Worm (Caenorhabditis elegans): ENCODE measurements around the gene K02E2.1.
"Not testable (repeated sequence)": the region's sequence is repeated elsewhere in the genome, so short reads cannot be mapped to it uniquely, and the experiment has no call there.

The K02E2.1 gene

ce11 chrV:20351195-20351594 lies at the start of gene K02E2.1:
Gene K02E2.1, plus strand, starts transcription at chrV:20351495.
- TF ChIP-seq madf-10 (tag; optimal IDR thresholded peaks at IDR 0.05), result no peak
- TF ChIP-seq snpc-4 (GFP tag; optimal IDR thresholded peaks at IDR 0.05), result no peak
- no peak for TF ChIP-seq snpc-4 (tag; optimal IDR thresholded peaks at IDR 0.05)
- no peak for TF ChIP-seq Y56A3A.18 (GFP tag; IDR thresholded peaks at IDR 0.05)
- no peak for TF ChIP-seq let-607 (tag; optimal IDR thresholded peaks at IDR 0.05)
- no peak for TF ChIP-seq dpl-1 (GFP tag; optimal IDR thresholded peaks at IDR 0.05)
- TF ChIP-seq snpc-1.1 (tag; optimal IDR thresholded peaks at IDR 0.05; ENCODE audit: insufficient read depth), result no peak
- TF ChIP-seq cebp-2 (GFP tag; IDR thresholded peaks at IDR 0.05), result no peak
- no peak for TF ChIP-seq nhr-179 (tag; optimal IDR thresholded peaks at IDR 0.05)
- TF ChIP-seq ceh-40 (GFP tag; IDR thresholded peaks at IDR 0.05), result no peak
- no peak for TF ChIP-seq rcor-1 (GFP tag; IDR thresholded peaks at IDR 0.05)
- no peak for TF ChIP-seq pbrm-1 (GFP tag; IDR thresholded peaks at IDR 0.05)
- TF ChIP-seq nfyb-1 (GFP tag; IDR thresholded peaks at IDR 0.05), result no peak

- TF ChIP-seq lin-35 (GFP tag; optimal IDR thresholded peaks at IDR 0.05); cebp-2 (GFP tag; IDR thresholded peaks at IDR 0.05); chd-7 (tag; optimal IDR thresholded peaks at IDR 0.05): not testable (repeated sequence)
These were observed 48.0 kb upstream of the K02E2.1 start, which contains the start of gene ZC15.3 for ce11 chrV:20303288-20303687. Gene ZC15.3, plus strand, starts transcription at chrV:20303588.

- TF ChIP-seq rpc-1 (optimal IDR thresholded peaks at IDR 0.05) (no peak), rpc-1 (tag; optimal IDR thresholded peaks at IDR 0.05) (no peak), unc-130 (GFP tag; optimal IDR thresholded peaks at IDR 0.05) (no peak), F55B11.4 (tag; optimal IDR thresholded peaks at IDR 0.05; ENCODE audit: borderline replicate concordance, insufficient read depth) (no peak), ztf-22 (GFP tag; optimal IDR thresholded peaks at IDR 0.05) (no peak), somi-1 (GFP tag; optimal IDR thresholded peaks at IDR 0.05) (no peak), ztf-18 (tag; optimal IDR thresholded peaks at IDR 0.05) (no peak)
These were observed 45.5 kb upstream of the K02E2.1 start, which contains the start of gene ZC15.1 for ce11 chrV:20305803-20306202. Gene ZC15.1, plus strand, starts transcription at chrV:20306103.

ce11 chrV:20310575-20310974 lies 40.7 kb upstream of the K02E2.1 start, which contains the start of gene ZC15.10:
Gene ZC15.10, plus strand, starts transcription at chrV:20310736.
- TF ChIP-seq rpc-1 (optimal IDR thresholded peaks at IDR 0.05) (no peak), rpc-1 (tag; optimal IDR thresholded peaks at IDR 0.05) (no peak), ceh-58 (GFP tag; IDR thresholded peaks at IDR 0.05) (no peak), rcor-1 (GFP tag; IDR thresholded peaks at IDR 0.05) (no peak), lsy-27 (tag; optimal IDR thresholded peaks at IDR 0.05; ENCODE audit: borderline replicate concordance, insufficient read depth) (no peak), ccch-3 (GFP tag; optimal IDR thresholded peaks at IDR 0.05) (no peak), egl-18 (GFP tag; IDR thresholded peaks at IDR 0.05) (no peak), nfya-2 (GFP tag; IDR thresholded peaks at IDR 0.05) (no peak), madf-10 (tag; optimal IDR thresholded peaks at IDR 0.05) (no peak), snpc-4 (GFP tag; optimal IDR thresholded peaks at IDR 0.05) (no peak), snpc-4 (tag; optimal IDR thresholded peaks at IDR 0.05) (no peak), pha-4 (tag; optimal IDR thresholded peaks at IDR 0.05) (no peak), hsf-1 (GFP tag; IDR thresholded peaks at IDR 0.05) (no peak), dox-1 (GFP tag; IDR thresholded peaks at IDR 0.05) (no peak), mes-4 (tag; optimal IDR thresholded peaks at IDR 0.05) (no peak), F22D6.2 (tag; optimal IDR thresholded peaks at IDR 0.05) (no peak), ztf-3 (GFP tag; optimal IDR thresholded peaks at IDR 0.05) (no peak)

All from whole organism, young adult.